Worm (Caenorhabditis elegans) whole organism, L3 larva: Measurements from ENCODE around the gene T28C12.2.

Experiments
- aly-2 ChIP-seq: fragments of 150-350 bp; optimal IDR thresholded peaks from 2 replicates; lab custom pipeline; 2014; ENCODE audit warnings: missing biosample characterization, missing genetic modification characterization
- ceh-28 ChIP-seq: fragments of 150-350 bp; optimal IDR thresholded peaks from 2 replicates; lab custom pipeline; 2014; ENCODE audit warnings: missing biosample characterization, missing genetic modification reagents, missing genetic modification characterization
- ceh-82 ChIP-seq: fragments of 150-350 bp; optimal IDR thresholded peaks from 2 replicates; lab custom pipeline; 2014; ENCODE audit warnings: missing biosample characterization, missing genetic modification characterization
- ceh-9 ChIP-seq: sonication (generic microtip); optimal IDR thresholded peaks from 2 replicates; lab custom pipeline; 2018; ENCODE audit warnings: missing biosample characterization, missing genetic modification characterization
- daf-12 ChIP-seq: fragments of 150-350 bp; optimal IDR thresholded peaks from 2 replicates; lab custom pipeline; 2014; ENCODE audit warnings: missing biosample characterization, missing genetic modification reagents, missing genetic modification characterization
- egl-27 ChIP-seq: sonication (generic microtip); optimal IDR thresholded peaks from 4 replicates; lab custom pipeline; 2017; ENCODE audit warnings: missing biosample characterization, missing genetic modification reagents, missing genetic modification characterization
- egl-5 ChIP-seq: fragments of 150-350 bp; optimal IDR thresholded peaks from 2 replicates; lab custom pipeline; 2017; ENCODE audit warnings: missing biosample characterization, missing genetic modification reagents, missing genetic modification characterization, inconsistent platforms
- elt-1 ChIP-seq: fragments of 150-350 bp; optimal IDR thresholded peaks from 2 replicates; lab custom pipeline; 2014; ENCODE audit warnings: missing biosample characterization, missing genetic modification characterization
- elt-2 ChIP-seq: sonication (generic microtip); optimal IDR thresholded peaks from 2 replicates; lab custom pipeline; 2016; ENCODE audit warnings: missing genetic modification reagents, mild to moderate bottlenecking, missing genetic modification characterization, missing compliant biosample characterization
- eor-1 ChIP-seq, 2 experiments: fragments of 150-350 bp; optimal IDR thresholded peaks; 2 replicates each; lab custom pipeline; 2014 to 2018; ENCODE audit warnings: missing biosample characterization in 2 of 2, missing genetic modification characterization in 2 of 2
- fkh-10 ChIP-seq: sonication (generic microtip); optimal IDR thresholded peaks from 2 replicates; lab custom pipeline; 2017; ENCODE audit warnings: missing biosample characterization, missing genetic modification reagents, missing genetic modification characterization
- fkh-2 ChIP-seq: fragments of 150-350 bp; optimal IDR thresholded peaks from 2 replicates; lab custom pipeline; 2014; ENCODE audit warnings: missing biosample characterization, missing genetic modification reagents, missing genetic modification characterization
- fos-1 ChIP-seq: fragments of 150-350 bp; optimal IDR thresholded peaks from 2 replicates; lab custom pipeline; 2014; ENCODE audit warnings: missing biosample characterization, missing genetic modification characterization
- hmg-11 ChIP-seq: sonication (generic microtip); optimal IDR thresholded peaks from 2 replicates; lab custom pipeline; 2016; ENCODE audit warnings: missing genetic modification characterization, missing compliant biosample characterization
- lin-15B ChIP-seq: fragments of 150-350 bp; optimal IDR thresholded peaks from 2 replicates; lab custom pipeline; 2014; ENCODE audit warnings: missing biosample characterization, missing genetic modification characterization
- lin-39 ChIP-seq: fragments of 150-350 bp; optimal IDR thresholded peaks from 2 replicates; lab custom pipeline; 2018; ENCODE audit warnings: missing biosample characterization, missing genetic modification reagents, missing genetic modification characterization
- lsy-12 ChIP-seq: sonication (generic microtip); optimal IDR thresholded peaks from 2 replicates; lab custom pipeline; 2016; ENCODE audit warnings: mild to moderate bottlenecking, missing genetic modification characterization, missing compliant biosample characterization
- nhr-23 ChIP-seq: fragments of 150-350 bp; optimal IDR thresholded peaks from 2 replicates; lab custom pipeline; 2014; ENCODE audit warnings: missing biosample characterization, missing genetic modification reagents, missing genetic modification characterization
- nhr-25 ChIP-seq: sonication (generic microtip); optimal IDR thresholded peaks from 2 replicates; lab custom pipeline; 2017; ENCODE audit warnings: missing biosample characterization, missing genetic modification characterization
- nhr-28 ChIP-seq: fragments of 150-350 bp; optimal IDR thresholded peaks from 2 replicates; lab custom pipeline; 2014; ENCODE audit warnings: missing biosample characterization, missing genetic modification characterization
- nhr-43 ChIP-seq: sonication (generic microtip); optimal IDR thresholded peaks from 2 replicates; lab custom pipeline; 2016; ENCODE audit warnings: mild to moderate bottlenecking, missing genetic modification characterization, missing compliant biosample characterization; ENCODE audit not compliant: poor library complexity, severe bottlenecking
- nhr-67 ChIP-seq: fragments of 150-350 bp; optimal IDR thresholded peaks from 2 replicates; lab custom pipeline; 2014; ENCODE audit warnings: missing biosample characterization, missing genetic modification characterization
- nhr-76 ChIP-seq: fragments of 150-350 bp; sonication (generic microtip); optimal IDR thresholded peaks from 5 replicates; lab custom pipeline; 2014; ENCODE audit warnings: missing biosample characterization, missing genetic modification characterization
- pha-4 ChIP-seq: fragments of 150-350 bp; optimal IDR thresholded peaks from 2 replicates; lab custom pipeline; 2014; ENCODE audit warnings: missing biosample characterization, missing genetic modification reagents, missing genetic modification characterization
- pqm-1 ChIP-seq: fragments of 150-350 bp; optimal IDR thresholded peaks from 2 replicates; lab custom pipeline; 2017; ENCODE audit warnings: missing biosample characterization, missing genetic modification characterization, inconsistent platforms
- sea-2 ChIP-seq: fragments of 150-350 bp; sonication (generic microtip); optimal IDR thresholded peaks from 4 replicates; lab custom pipeline; 2014; ENCODE audit warnings: missing biosample characterization, missing genetic modification reagents, missing genetic modification characterization
- skn-1 ChIP-seq: fragments of 150-350 bp; optimal IDR thresholded peaks from 2 replicates; lab custom pipeline; 2014; ENCODE audit warnings: missing biosample characterization, missing genetic modification characterization
- snpc-4 ChIP-seq: fragments of 150-350 bp; optimal IDR thresholded peaks from 2 replicates; lab custom pipeline; 2014; ENCODE audit warnings: missing biosample characterization, missing genetic modification characterization
- tbx-2 ChIP-seq: sonication (generic microtip); optimal IDR thresholded peaks from 2 replicates; lab custom pipeline; 2016; ENCODE audit warnings: mild to moderate bottlenecking, missing genetic modification characterization, missing compliant biosample characterization
- unc-62 ChIP-seq: fragments of 150-350 bp; sonication (generic microtip); optimal IDR thresholded peaks from 4 replicates; lab custom pipeline; 2014; ENCODE audit warnings: missing biosample characterization, missing genetic modification reagents, missing genetic modification characterization
- ztf-11 ChIP-seq: fragments of 150-350 bp; optimal IDR thresholded peaks from 2 replicates; lab custom pipeline; 2014; ENCODE audit warnings: missing biosample characterization, missing genetic modification characterization

Gene T28C12.2

ce11 chrV:6288607-6289006 is 40.4 kb upstream of the T28C12.2 start, which contains the start of gene K12B6.11:
Gene K12B6.11 (plus strand): TSS chrV:6288907.
- no peak for TF ChIP-seq fos-1 (tag; lab: Kevin White, UChicago)
- TF ChIP-seq, all 47 proteins: peak for 0

- peak; percentile 13 for TF ChIP-seq pha-4 (tag; lab: Kevin White, UChicago)
- no peak for TF ChIP-seq lin-39 (tag; lab: Kevin White, UChicago)
- TF ChIP-seq elt-2 = peak; percentile 78
- TF ChIP-seq, all 47 proteins: peak for 2
These were observed 37.7 kb upstream of the T28C12.2 start for ce11 chrV:6291301-6291700.

- TF ChIP-seq elt-2 (peak; percentile 75), nhr-67 (no peak), egl-27 (tag; lab: Kevin White, UChicago) (no peak), pqm-1 (tag; lab: Kevin White, UChicago) (peak; percentile 25)
These were observed 36.6 kb upstream of the T28C12.2 start, which contains the start of gene K12B6.9 for ce11 chrV:6292401-6292800. Gene K12B6.9 (minus strand): TSS chrV:6292666.

- TF ChIP-seq eor-1 (tag; optimal IDR thresholded peaks at IDR 0.05; lab: Kevin White, UChicago) (no peak), fos-1 (tag; lab: Kevin White, UChicago) (no peak), ceh-9 (no peak), snpc-4 (tag; lab: Kevin White, UChicago) (no peak), lsy-12 (tag; lab: Kevin White, UChicago) (no peak), egl-5 (tag; lab: Kevin White, UChicago) (no peak), ztf-11 (tag; lab: Kevin White, UChicago) (no peak), ceh-82 (tag; lab: Kevin White, UChicago) (no peak), sea-2 (no peak), nhr-76 (tag; lab: Kevin White, UChicago) (no peak), aly-2 (tag; lab: Kevin White, UChicago) (no peak), nhr-43 (tag; lab: Kevin White, UChicago) (no peak)
- TF ChIP-seq, all 47 proteins: peak for 0
These were observed 28.0 kb upstream of the T28C12.2 start for ce11 chrV:6301046-6301445.

DNA sequence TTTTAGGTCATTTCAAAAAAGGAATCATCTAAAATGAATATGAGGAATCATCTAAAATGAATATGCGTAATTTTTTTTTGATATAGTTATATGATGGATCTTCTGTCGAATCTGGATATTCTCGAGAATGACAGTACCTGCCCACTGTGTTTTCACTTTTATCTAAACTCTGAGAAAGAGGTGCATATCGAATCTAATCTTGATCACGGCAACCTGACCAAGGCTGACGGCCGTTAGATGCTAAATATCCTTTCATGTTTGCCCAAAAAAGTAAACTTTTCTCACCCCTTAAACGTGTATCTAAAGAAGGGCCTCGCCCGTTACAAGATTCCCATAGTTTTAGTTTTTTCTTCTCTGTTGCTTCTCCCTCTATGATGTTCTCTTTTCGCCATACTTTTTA is 26.5 kb upstream of the T28C12.2 start:
- TF ChIP-seq nhr-25 (tag; lab: Kevin White, UChicago) (peak; percentile 5), lin-39 (tag; lab: Kevin White, UChicago) (no peak), skn-1 (tag; lab: Kevin White, UChicago) (no peak), elt-2 (no peak), elt-1 (peak; percentile 55)

DNA sequence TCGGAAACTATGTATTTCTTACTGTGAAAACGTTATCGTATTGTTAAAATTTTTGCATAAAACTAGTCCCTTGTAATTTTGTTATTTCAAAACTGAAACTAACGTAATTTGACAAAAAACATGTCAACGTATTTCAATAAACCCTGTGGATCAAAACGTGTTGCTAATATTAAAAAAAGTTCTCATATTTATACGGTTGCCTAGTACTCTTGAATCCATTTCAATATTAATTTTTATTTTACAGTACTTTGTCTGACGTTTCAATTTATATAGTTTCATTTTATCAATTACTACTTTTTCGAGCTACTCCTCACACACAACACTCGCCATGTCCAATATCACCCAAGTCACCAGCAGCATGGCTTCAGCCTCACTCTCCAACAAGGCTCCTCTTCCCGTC is 25.5 kb upstream of the T28C12.2 start, which contains the start of gene sago-1:
Gene sago-1 (plus strand): TSS at position 301 of the 400 bp plus-strand sequence.
- no peak for TF ChIP-seq daf-12 (tag; lab: Kevin White, UChicago)
- TF ChIP-seq elt-1 = no peak
- TF ChIP-seq unc-62 = no peak
- TF ChIP-seq snpc-4 (tag; lab: Kevin White, UChicago) = no peak
- TF ChIP-seq skn-1 (tag; lab: Kevin White, UChicago) = no peak
- no peak for TF ChIP-seq eor-1 (tag; optimal IDR thresholded peaks at IDR 0.05; lab: Kevin White, UChicago)
- TF ChIP-seq lin-15B = no peak
- no peak for TF ChIP-seq egl-5 (tag; lab: Kevin White, UChicago)
- no peak for TF ChIP-seq nhr-25 (tag; lab: Kevin White, UChicago)
- TF ChIP-seq fkh-10 = no peak
- no peak for TF ChIP-seq ceh-28 (tag; lab: Kevin White, UChicago)
- TF ChIP-seq tbx-2 = no peak

DNA sequence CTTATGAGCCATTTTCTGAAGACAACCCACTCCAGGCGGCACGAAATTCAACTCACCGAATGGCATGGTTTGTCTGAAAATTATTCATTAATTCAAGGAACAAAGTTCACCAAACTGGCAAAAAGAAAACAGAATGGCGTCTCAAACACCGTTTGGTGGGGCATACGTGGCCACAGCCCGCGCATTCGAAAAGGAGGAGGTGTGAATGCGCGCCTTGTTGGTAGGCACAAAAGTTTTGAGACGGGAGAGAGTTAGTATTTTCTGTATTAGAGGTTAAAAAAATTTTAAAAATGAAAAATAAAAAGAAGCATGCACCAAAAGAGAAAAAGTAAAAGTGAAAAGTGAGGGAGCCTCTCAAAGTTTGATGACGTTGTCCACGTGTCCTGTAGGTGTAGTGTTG is 17.1 kb upstream of the T28C12.2 start:
- no peak for TF ChIP-seq nhr-67
- no peak for TF ChIP-seq snpc-4 (tag; lab: Kevin White, UChicago)
- TF ChIP-seq nhr-23 = no peak
- TF ChIP-seq nhr-28 (tag; lab: Kevin White, UChicago) = no peak
- no peak for TF ChIP-seq daf-12 (tag; lab: Kevin White, UChicago)
- no peak for TF ChIP-seq fkh-2 (tag; lab: Kevin White, UChicago)
- no peak for TF ChIP-seq unc-62
- TF ChIP-seq hmg-11 (tag; lab: Kevin White, UChicago) = no peak
- no peak for TF ChIP-seq egl-27 (tag; lab: Kevin White, UChicago)
- TF ChIP-seq eor-1 (tag; optimal IDR thresholded peaks at IDR 0.05; lab: Kevin White, UChicago) = no peak
- no peak for TF ChIP-seq egl-5 (tag; lab: Kevin White, UChicago)
- TF ChIP-seq ceh-82 (tag; lab: Kevin White, UChicago) = no peak
- TF ChIP-seq ztf-11 (tag; lab: Kevin White, UChicago) = no peak
- TF ChIP-seq, all 47 proteins: peak for 0
